Fruit fly (Drosophila melanogaster): ENCODE data around the gene CG17145.

DNA sequence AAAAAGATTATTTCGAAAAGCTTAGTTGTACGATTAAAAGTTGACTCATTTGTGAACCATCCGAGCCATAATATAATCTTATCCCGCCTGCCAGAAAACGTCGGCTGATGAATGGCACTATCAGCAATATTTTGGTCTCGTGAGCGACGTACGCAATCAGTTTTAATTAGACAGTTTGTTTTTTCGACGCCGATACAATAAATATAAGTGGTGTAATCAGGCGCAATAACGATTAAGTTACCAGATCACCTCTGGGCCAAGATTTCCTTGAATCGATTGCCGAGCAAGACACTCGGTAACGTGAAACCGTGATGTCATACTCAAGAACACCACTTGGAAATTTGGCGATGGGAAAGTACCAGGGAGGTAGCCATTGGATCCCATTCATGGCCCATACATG lies 12.5 kb upstream of the CG17145 start:
- TF ChIP-seq Sin3A (optimal IDR thresholded peaks at IDR 0.05), result no peak
- TF ChIP-seq psq (optimal IDR thresholded peaks at IDR 0.05), result no peak
- TF ChIP-seq h (optimal IDR thresholded peaks at IDR 0.05), result no peak
- no peak for TF ChIP-seq ttk (optimal IDR thresholded peaks at IDR 0.05)
